Fruit fly (Drosophila melanogaster) whole organism, adult: ENCODE measurements around the gene CG7276.

Experiments used
- CG11617 ChIP-seq: fragments of 200-800 bp; sonication (Bioruptor generic); optimal IDR thresholded peaks from 2 replicates; lab custom pipeline; 2017; ENCODE audit warnings: mild to moderate bottlenecking, missing biosample characterization, missing genetic modification reagents, missing genetic modification characterization
- CG12768 ChIP-seq: fragments of 200-800 bp; sonication (Bioruptor generic); optimal IDR thresholded peaks from 2 replicates; lab custom pipeline; 2017; ENCODE audit warnings: missing biosample characterization, missing genetic modification characterization, mild to moderate bottlenecking, moderate library complexity, missing genetic modification reagents
- CG14711 ChIP-seq: fragments of 200-800 bp; sonication (Bioruptor generic); optimal IDR thresholded peaks from 2 replicates; lab custom pipeline; 2018; ENCODE audit warnings: missing biosample characterization, mild to moderate bottlenecking, missing genetic modification characterization, moderate library complexity
- CG1620 ChIP-seq: fragments of 200-800 bp; sonication (Bioruptor generic); optimal IDR thresholded peaks from 2 replicates; lab custom pipeline; 2016; ENCODE audit warnings: missing biosample characterization, missing genetic modification characterization
- CG33017 ChIP-seq: fragments of 200-800 bp; sonication (Bioruptor generic); optimal IDR thresholded peaks from 2 replicates; lab custom pipeline; 2018; ENCODE audit warnings: missing biosample characterization, mild to moderate bottlenecking, missing genetic modification characterization, moderate library complexity
- CG5204 ChIP-seq: fragments of 200-800 bp; sonication (Bioruptor generic); optimal IDR thresholded peaks from 2 replicates; lab custom pipeline; 2016; ENCODE audit warnings: missing biosample characterization, missing genetic modification characterization
- CG7045 ChIP-seq: fragments of 200-800 bp; sonication (Bioruptor generic); optimal IDR thresholded peaks from 2 replicates; lab custom pipeline; 2017; ENCODE audit warnings: missing biosample characterization, mild to moderate bottlenecking, missing genetic modification characterization
- CG7101 ChIP-seq: fragments of 200-800 bp; sonication (Bioruptor generic); optimal IDR thresholded peaks from 2 replicates; lab custom pipeline; 2018; ENCODE audit warnings: missing biosample characterization, mild to moderate bottlenecking, missing genetic modification characterization, moderate library complexity
- Clk ChIP-seq: fragments of 200-800 bp; sonication (Bioruptor generic); optimal IDR thresholded peaks from 2 replicates; lab custom pipeline; 2017; ENCODE audit warnings: missing biosample characterization, missing genetic modification characterization
- Crg-1 ChIP-seq: fragments of 200-800 bp; sonication (Bioruptor generic); optimal IDR thresholded peaks from 2 replicates; lab custom pipeline; 2016; ENCODE audit warnings: missing biosample characterization, missing genetic modification characterization
- Hr96 ChIP-seq: fragments of 200-800 bp; sonication (Bioruptor generic); optimal IDR thresholded peaks from 2 replicates; lab custom pipeline; 2016; ENCODE audit warnings: missing biosample characterization, missing genetic modification characterization
- Mnt ChIP-seq: fragments of 200-800 bp; sonication (Bioruptor generic); optimal IDR thresholded peaks from 2 replicates; lab custom pipeline; 2016; ENCODE audit warnings: missing biosample characterization, mild to moderate bottlenecking, missing genetic modification characterization
- bab1 ChIP-seq: fragments of 200-800 bp; sonication (Bioruptor generic); optimal IDR thresholded peaks from 3 replicates; lab custom pipeline; 2019; ENCODE audit warnings: missing biosample characterization, mild to moderate bottlenecking, missing genetic modification characterization, moderate library complexity
- cic ChIP-seq: fragments of 200-800 bp; sonication (Bioruptor generic); optimal IDR thresholded peaks from 2 replicates; lab custom pipeline; 2017; ENCODE audit warnings: missing biosample characterization, mild to moderate bottlenecking, missing genetic modification characterization, moderate library complexity
- cnc ChIP-seq, 2 experiments: fragments of >200 bp; optimal IDR thresholded peaks; 2 replicates each; lab custom pipeline; 2017
- kay ChIP-seq: fragments of 200-800 bp; sonication (Bioruptor generic); peaks from one replicate; lab custom pipeline; 2016; ENCODE audit warnings: missing biosample characterization, missing genetic modification characterization, borderline replicate concordance
- ovo ChIP-seq: fragments of 200-800 bp; sonication (Bioruptor generic); optimal IDR thresholded peaks from 2 replicates; lab custom pipeline; 2016; ENCODE audit warnings: missing biosample characterization, missing genetic modification characterization
- pad ChIP-seq: fragments of 200-800 bp; sonication (Bioruptor generic); optimal IDR thresholded peaks from 3 replicates; lab custom pipeline; 2017; ENCODE audit warnings: missing biosample characterization, missing genetic modification characterization, mild to moderate bottlenecking, moderate library complexity, missing genetic modification reagents
- tj ChIP-seq: fragments of 200-800 bp; sonication (Bioruptor generic); optimal IDR thresholded peaks from 3 replicates; lab custom pipeline; 2017; ENCODE audit warnings: missing biosample characterization, mild to moderate bottlenecking, missing genetic modification characterization, moderate library complexity
- toe ChIP-seq: fragments of 200-800 bp; sonication (Bioruptor generic); optimal IDR thresholded peaks from 2 replicates; lab custom pipeline; 2016; ENCODE audit warnings: missing biosample characterization, missing genetic modification characterization

The CG7276 gene

dm6 chr3L:15519492-15519891 is 21.5 kb downstream of the CG7276 start, which contains the start of gene mex1:
mex1 (minus strand) TSS chr3L:15519592.
- no peak for TF ChIP-seq toe (GFP tag; lab: Kevin White, UChicago)
- TF ChIP-seq cic = no peak
- TF ChIP-seq Crg-1 (GFP tag; lab: Kevin White, UChicago) = no peak
- TF ChIP-seq CG14711 (tag; lab: Kevin White, UChicago) = no peak
- no peak for TF ChIP-seq cnc (optimal IDR thresholded peaks at IDR 0.05; lab: Kevin White, UChicago)

DNA sequence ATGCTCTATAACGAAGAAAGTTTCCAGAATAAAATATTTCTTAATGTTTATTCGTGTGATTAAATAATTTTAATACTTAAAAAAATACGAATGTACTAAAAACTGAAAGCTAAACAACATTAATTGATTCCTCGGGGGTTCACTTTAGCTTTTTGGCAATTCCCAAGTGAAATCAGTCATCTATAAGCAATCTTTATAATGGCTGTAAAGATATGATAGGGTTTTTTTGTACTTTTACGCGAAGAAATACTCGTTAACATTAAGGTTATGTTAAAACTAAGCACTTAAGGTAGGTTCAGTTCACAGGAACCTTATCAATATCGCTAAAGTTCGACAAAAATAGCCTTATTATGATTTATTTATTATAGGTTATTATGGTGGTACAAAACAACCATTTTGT is 21.9 kb downstream of the CG7276 start:
- TF ChIP-seq bab1 (GFP tag; lab: Kevin White, UChicago) = no peak
- TF ChIP-seq CG1620 (GFP tag; lab: Kevin White, UChicago) = no peak
- no peak for TF ChIP-seq cnc (optimal IDR thresholded peaks at IDR 0.05; lab: Kevin White, UChicago)
- TF ChIP-seq ovo (GFP tag; lab: Kevin White, UChicago) = no peak
- no peak for TF ChIP-seq Hr96 (GFP tag; lab: Kevin White, UChicago)
- no peak for TF ChIP-seq CG14711 (tag; lab: Kevin White, UChicago)
- TF ChIP-seq CG7045 = no peak
- no peak for TF ChIP-seq tj (GFP tag; lab: Kevin White, UChicago)
- TF ChIP-seq CG33017 = no peak
- no peak for TF ChIP-seq Mnt (GFP tag; lab: Kevin White, UChicago)
- no peak for TF ChIP-seq Clk (GFP tag; lab: Kevin White, UChicago)
- TF ChIP-seq toe (GFP tag; lab: Kevin White, UChicago) = no peak
- no peak for TF ChIP-seq cic
- no peak for TF ChIP-seq CG11617 (GFP tag; lab: Kevin White, UChicago)
- TF ChIP-seq CG5204 (GFP tag; lab: Kevin White, UChicago) = no peak
- TF ChIP-seq CG7101 = no peak
- TF ChIP-seq pad (GFP tag; lab: Kevin White, UChicago) = no peak
- no peak for TF ChIP-seq kay (GFP tag; lab: Kevin White, UChicago)

- TF ChIP-seq tj (GFP tag; lab: Kevin White, UChicago) (peak; percentile 82), cic (no peak), bab1 (GFP tag; lab: Kevin White, UChicago) (peak; percentile 7), Mnt (GFP tag; lab: Kevin White, UChicago) (no peak)
Observed at dm6 chr3L:15520320-15520719, 22.3 kb downstream of the CG7276 start, which contains the start of gene yellow-k. yellow-k (plus strand) TSS chr3L:15520620.

dm6 chr3L:15523806-15524346 is 25.9 kb downstream of the CG7276 start, which contains the start of gene CG7945:
CG7945 (minus strand) TSS chr3L:15524137.
- peak; percentile 70 for TF ChIP-seq bab1 (GFP tag; lab: Kevin White, UChicago)
- peak; percentile 8 for TF ChIP-seq kay (GFP tag; lab: Kevin White, UChicago)
- no peak for TF ChIP-seq Clk (GFP tag; lab: Kevin White, UChicago)

DNA sequence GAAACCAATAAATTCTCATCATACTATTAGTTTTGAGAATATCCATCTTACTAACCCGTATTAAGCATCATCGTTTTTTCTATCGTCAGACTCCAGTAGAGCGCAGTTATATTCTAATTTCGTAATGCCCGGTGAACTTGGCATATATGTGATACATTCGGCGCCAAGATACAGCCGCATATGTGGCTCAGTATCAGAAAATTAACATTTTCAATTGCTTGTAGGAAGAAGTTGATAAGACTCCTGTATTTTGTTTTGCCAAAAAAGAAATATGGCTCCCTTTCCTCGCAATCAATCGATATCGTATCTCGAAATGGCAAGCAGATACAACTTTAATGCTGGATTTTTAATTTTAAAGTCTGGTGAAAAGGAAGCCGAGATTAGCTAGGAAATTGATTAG is 27.2 kb downstream of the CG7276 start, which contains the start of gene CG33986:
CG33986 (minus strand) TSS at position 101 of the 400 bp plus-strand sequence.
- TF ChIP-seq kay (GFP tag; lab: Kevin White, UChicago) = no peak
- no peak for TF ChIP-seq cnc (optimal IDR thresholded peaks at IDR 0.05; lab: Kevin White, UChicago)
- no peak for TF ChIP-seq CG5204 (GFP tag; lab: Kevin White, UChicago)
- TF ChIP-seq pad (GFP tag; lab: Kevin White, UChicago) = no peak
- TF ChIP-seq CG7101 = no peak
- TF ChIP-seq Crg-1 (GFP tag; lab: Kevin White, UChicago) = no peak
- no peak for TF ChIP-seq CG33017
- TF ChIP-seq CG7045 = no peak
- no peak for TF ChIP-seq bab1 (GFP tag; lab: Kevin White, UChicago)
- TF ChIP-seq Mnt (GFP tag; lab: Kevin White, UChicago) = no peak
- no peak for TF ChIP-seq tj (GFP tag; lab: Kevin White, UChicago)

DNA sequence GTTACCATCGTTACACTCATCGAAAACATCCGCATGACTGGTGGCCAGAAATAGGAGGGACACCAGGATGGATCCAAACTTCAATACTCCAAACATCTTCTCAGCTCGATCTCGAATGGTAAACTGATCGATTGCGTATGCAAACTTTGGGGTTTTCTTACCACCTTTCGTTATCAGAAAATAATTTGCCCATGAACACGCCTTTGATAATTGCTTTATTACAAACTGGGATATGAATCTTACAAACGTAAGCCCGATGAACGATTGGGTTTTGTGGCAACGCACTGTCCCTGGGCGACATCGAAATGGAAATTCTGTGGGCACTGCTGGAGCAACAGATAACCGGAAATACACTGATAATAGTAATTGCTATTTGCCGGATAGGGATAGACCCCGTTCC is 28.7 kb downstream of the CG7276 start, which contains the start of gene CG33985:
CG33985 (minus strand) TSS at position 101 of the 400 bp plus-strand sequence.
- TF ChIP-seq CG7101 (no peak), CG12768 (no peak), ovo (GFP tag; lab: Kevin White, UChicago) (no peak), cic (no peak), CG1620 (GFP tag; lab: Kevin White, UChicago) (no peak), CG14711 (tag; lab: Kevin White, UChicago) (no peak), CG11617 (GFP tag; lab: Kevin White, UChicago) (no peak), Crg-1 (GFP tag; lab: Kevin White, UChicago) (no peak), CG33017 (no peak), tj (GFP tag; lab: Kevin White, UChicago) (no peak), CG5204 (GFP tag; lab: Kevin White, UChicago) (no peak), Mnt (GFP tag; lab: Kevin White, UChicago) (no peak), Hr96 (GFP tag; lab: Kevin White, UChicago) (no peak), CG7045 (no peak), bab1 (GFP tag; lab: Kevin White, UChicago) (no peak), pad (GFP tag; lab: Kevin White, UChicago) (no peak), cnc (optimal IDR thresholded peaks at IDR 0.05; lab: Kevin White, UChicago) (no peak), kay (GFP tag; lab: Kevin White, UChicago) (no peak), Clk (GFP tag; lab: Kevin White, UChicago) (no peak), toe (GFP tag; lab: Kevin White, UChicago) (no peak)
